Worm (Caenorhabditis elegans) whole organism, L4/young adult: ENCODE results near the gene ssu-2.
"Not testable (repeated sequence)": the region's sequence is repeated elsewhere in the genome, so short reads cannot be mapped to it uniquely, and the experiment has no call there.

Experiments
- W03F9.2 ChIP-seq: fragments of 150-350 bp; optimal IDR thresholded peaks from 2 replicates; lab custom pipeline; 2014; ENCODE audit warnings: missing biosample characterization, missing genetic modification characterization
- dao-5 ChIP-seq: sonication (generic microtip); optimal IDR thresholded peaks from 2 replicates; lab custom pipeline; 2016; ENCODE audit warnings: missing genotype, missing genetic modification characterization, moderate library complexity, missing compliant biosample characterization
- him-1 ChIP-seq: sonication (generic microtip); optimal IDR thresholded peaks from 2 replicates; lab custom pipeline; 2016; ENCODE audit warnings: missing genotype, missing genetic modification reagents, missing genetic modification characterization, missing compliant biosample characterization

ssu-2 gene

ce11 chrIV:14371639-14372038 lies 10.6 kb downstream of the ssu-2 start:
- no peak for TF ChIP-seq W03F9.2
- TF ChIP-seq him-1, result peak; percentile 11

DNA sequence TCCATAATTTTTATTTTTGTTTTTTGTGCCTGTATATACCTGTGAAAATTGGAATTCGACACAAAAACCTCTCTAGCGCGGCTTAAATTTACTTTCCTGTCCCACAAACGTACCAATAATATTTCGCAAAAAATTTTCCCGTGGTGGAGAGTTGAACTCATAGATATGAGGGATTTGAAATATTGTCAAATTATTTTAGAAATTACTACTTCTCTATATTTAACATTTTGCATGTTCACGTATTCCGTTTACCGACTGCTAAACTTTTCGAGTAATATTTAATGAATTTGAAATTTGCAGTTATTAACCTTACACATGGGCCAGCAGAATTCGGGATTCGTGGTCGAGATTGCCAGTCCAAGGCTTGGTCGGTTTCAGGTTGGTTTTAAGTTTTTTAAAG lies 12.8 kb downstream of the ssu-2 start, which contains the start of gene Y67A10A.7:
Gene Y67A10A.7, plus strand, starts transcription at position 301 of the 400 bp plus-strand sequence.
- not testable (repeated sequence) for TF ChIP-seq W03F9.2; dao-5 (tag; lab: Kevin White, UChicago); him-1

ce11 chrIV:14377267-14377814 lies 16.3 kb downstream of the ssu-2 start:
- no peak for TF ChIP-seq W03F9.2
- TF ChIP-seq dao-5 (tag; lab: Kevin White, UChicago), result no peak
- no peak for TF ChIP-seq him-1

DNA sequence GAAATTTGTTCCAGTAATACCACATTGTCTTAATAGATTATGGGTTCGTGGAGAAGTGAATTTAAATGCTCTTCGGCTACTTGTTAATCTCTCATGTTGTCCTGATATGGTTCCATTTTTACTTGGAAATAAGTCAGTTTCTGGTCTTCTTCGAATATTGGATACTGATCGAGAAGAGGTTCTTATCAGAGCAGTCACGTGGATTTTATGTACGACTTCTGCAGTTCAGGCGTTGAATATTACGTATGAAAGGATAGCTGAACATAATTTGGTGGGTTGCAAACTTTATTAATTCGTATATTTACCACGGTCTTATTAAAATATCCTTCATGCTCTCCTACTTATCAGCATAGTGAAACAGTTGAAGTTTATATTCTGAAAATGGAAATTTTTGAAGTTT lies 16.8 kb downstream of the ssu-2 start:
- TF ChIP-seq him-1 (no peak), dao-5 (tag; lab: Kevin White, UChicago) (no peak)

ce11 chrIV:14379191-14379590 lies 18.1 kb downstream of the ssu-2 start:
- TF ChIP-seq W03F9.2 (no peak), him-1 (no peak), dao-5 (tag; lab: Kevin White, UChicago) (no peak)

DNA sequence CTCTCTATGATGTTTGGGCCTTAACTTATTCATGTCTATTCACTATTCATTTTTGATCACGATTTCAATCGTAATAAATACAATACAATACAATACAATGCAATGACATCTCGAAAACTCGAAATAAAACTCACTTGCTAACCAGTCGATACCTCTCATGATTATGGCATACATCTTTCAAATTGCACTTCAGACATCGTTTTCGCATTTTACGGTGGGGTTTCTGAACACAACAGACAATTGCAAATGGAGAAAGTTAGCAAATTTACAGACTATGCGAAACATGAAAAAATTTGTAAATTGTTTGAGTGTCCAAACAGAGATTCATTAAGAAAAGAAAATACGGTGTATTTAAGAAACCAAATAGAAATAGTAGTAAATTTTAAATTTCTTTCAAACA lies 22.4 kb downstream of the ssu-2 start, which contains the start of gene paqr-3:
Gene paqr-3, minus strand, starts transcription at position 210 of the 400 bp plus-strand sequence.
- no peak for TF ChIP-seq him-1
- no peak for TF ChIP-seq W03F9.2
- TF ChIP-seq dao-5 (tag; lab: Kevin White, UChicago), result no peak

DNA sequence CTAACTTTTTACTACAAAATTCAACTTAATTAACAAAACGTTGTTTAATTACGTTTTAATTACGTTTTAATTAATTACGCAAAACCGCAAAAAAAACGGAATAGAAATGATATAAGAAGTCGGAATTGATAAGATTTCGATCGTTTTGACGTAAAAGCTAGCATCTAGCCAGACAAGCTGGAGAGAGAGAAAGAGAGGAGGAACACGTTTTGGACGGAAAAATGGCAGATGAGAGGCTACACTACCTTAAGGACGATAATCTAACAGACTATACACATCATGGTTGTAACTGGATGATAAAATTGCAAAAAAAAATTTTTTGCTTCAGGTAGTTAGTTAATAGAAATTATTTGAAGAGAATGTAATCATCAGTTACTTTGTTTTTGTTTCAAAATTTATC lies 23.1 kb downstream of the ssu-2 start:
- TF ChIP-seq him-1, result no peak
- TF ChIP-seq dao-5 (tag; lab: Kevin White, UChicago), result no peak
- no peak for TF ChIP-seq W03F9.2

- TF ChIP-seq him-1 (no peak), W03F9.2 (no peak), dao-5 (tag; lab: Kevin White, UChicago) (no peak)
Measured at ce11 chrIV:14385140-14385539, 24.1 kb downstream of the ssu-2 start.

DNA sequence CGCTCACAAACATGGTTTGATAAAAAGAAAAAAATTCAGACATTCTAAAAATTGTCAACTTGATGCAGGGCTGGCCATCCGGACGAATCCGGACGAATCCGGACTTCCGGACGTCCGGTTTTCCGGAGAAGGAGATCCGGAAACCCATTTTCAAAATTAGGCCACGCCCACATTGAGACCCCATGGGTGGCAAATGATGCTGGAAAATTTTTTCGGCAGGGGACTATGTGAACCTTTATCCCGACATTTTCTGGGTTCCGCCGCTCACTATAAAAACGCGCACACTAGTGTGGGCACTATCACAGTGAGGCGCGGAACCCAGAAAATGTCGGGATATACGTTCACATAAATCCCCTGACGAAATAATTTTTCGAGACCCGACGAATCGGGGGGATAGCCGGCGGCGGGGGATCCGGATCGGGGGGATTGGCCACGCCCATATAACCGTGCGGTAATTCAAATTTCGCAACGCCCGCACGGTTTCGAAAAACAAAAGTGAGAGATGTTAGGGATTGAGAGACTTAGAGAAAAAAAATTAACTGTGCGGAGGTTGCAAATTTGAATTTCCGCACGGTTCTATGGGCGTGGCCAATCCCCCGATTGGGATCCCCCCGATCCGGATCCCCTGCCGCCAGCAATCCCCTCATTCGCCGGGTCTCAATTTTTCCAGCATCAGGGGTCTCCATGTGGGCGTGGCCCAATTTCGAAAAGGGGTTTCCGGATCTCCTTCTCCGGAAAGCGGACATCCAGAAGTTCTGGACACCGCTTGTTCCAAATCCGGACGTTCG lies 26.9 kb downstream of the ssu-2 start:
- TF ChIP-seq him-1 (no peak), W03F9.2 (no peak), dao-5 (tag; lab: Kevin White, UChicago) (no peak)

DNA sequence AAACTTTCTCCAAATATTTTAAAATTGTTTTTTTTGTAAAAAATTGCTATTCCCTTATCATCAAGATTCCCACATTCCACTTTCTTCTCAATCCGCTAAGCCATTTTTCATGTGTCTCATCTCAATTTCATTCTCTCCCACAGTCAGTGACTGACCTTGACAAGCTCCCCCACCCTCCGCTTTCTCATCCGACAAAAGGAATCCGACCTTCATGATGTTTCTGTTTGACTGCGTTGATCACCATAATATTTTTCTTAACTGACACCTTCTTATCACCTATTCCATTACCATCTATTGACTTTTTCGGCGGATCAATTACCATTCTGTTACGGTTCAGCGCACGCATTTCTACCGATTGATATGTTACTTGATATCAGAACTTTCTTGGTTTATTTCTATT lies 28.0 kb downstream of the ssu-2 start:
- TF ChIP-seq him-1, result no peak
- TF ChIP-seq dao-5 (tag; lab: Kevin White, UChicago), result no peak
- TF ChIP-seq W03F9.2, result no peak

- TF ChIP-seq W03F9.2 (no peak), dao-5 (tag; lab: Kevin White, UChicago) (no peak), him-1 (no peak)
Measured at ce11 chrIV:14390023-14390614, 29.1 kb downstream of the ssu-2 start.

- TF ChIP-seq him-1, result no peak
- TF ChIP-seq dao-5 (tag; lab: Kevin White, UChicago), result no peak
- TF ChIP-seq W03F9.2, result no peak
Measured at ce11 chrIV:14391268-14391667, 30.2 kb downstream of the ssu-2 start.

ce11 chrIV:14391746-14392145 lies 30.7 kb downstream of the ssu-2 start:
- TF ChIP-seq dao-5 (tag; lab: Kevin White, UChicago) (no peak), W03F9.2 (no peak), him-1 (no peak)

- TF ChIP-seq him-1, result no peak
- no peak for TF ChIP-seq W03F9.2
- TF ChIP-seq dao-5 (tag; lab: Kevin White, UChicago), result no peak
Measured at ce11 chrIV:14393838-14394237, 32.8 kb downstream of the ssu-2 start, which contains the start of gene clc-8. Gene clc-8, plus strand, starts transcription at chrIV:14394138.

DNA sequence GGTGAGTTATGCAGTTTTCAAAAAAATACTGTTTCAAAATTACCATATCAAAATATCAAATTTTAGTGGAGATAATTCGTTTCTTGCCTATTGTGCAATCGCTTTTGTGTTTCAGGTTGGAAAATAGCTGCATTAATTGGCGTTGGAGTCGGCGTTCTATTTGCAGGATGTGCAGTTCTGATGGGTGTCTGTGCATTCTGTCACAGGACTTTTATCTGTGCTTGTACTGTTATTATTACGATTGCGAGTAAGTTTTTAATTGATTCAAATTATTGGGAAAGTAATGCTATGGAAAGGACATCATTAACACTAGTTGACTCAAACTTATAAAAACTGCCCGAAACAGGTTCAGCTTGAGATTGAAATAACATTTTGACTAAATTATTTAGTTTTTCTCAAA lies 33.8 kb downstream of the ssu-2 start:
- TF ChIP-seq him-1 (no peak), dao-5 (tag; lab: Kevin White, UChicago) (no peak), W03F9.2 (no peak)
